Worm (Caenorhabditis elegans): ENCODE measurements around the gene srh-135.

srh-135 gene

DNA sequence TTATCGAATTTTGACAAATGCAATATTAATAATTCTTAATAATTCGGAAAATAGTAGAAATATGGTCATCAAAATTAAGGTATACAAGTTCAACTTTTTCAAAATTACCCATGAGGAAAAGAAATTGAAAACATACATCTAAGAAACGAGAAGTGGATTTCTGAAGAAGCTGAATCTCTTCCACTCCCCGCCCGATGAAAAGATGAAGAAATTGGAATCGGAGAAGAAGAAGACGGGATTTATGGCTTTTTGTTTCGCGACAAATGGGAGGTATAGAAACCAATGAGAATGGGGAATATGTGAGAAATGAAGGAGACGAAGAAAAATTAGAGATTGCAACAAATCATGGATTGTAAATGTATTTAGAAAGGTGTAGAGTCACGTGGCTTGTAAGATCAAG is 23.9 kb downstream of the srh-135 start:
- no peak for TF ChIP-seq ekl-4 (GFP tag; IDR thresholded peaks at IDR 0.05)
- no peak for TF ChIP-seq F49E8.2 (tag; optimal IDR thresholded peaks at IDR 0.05; ENCODE audit: insufficient read depth)
- no peak for TF ChIP-seq hmg-20 (GFP tag; IDR thresholded peaks at IDR 0.05)
- TF ChIP-seq zfh-2 (GFP tag; conservative IDR thresholded peaks at IDR 0.05), result no peak
- TF ChIP-seq lin-54 (GFP tag; optimal IDR thresholded peaks at IDR 0.05), result no peak
- TF ChIP-seq B0035.1 (tag; optimal IDR thresholded peaks at IDR 0.05), result no peak
- no peak for TF ChIP-seq bed-1 (GFP tag; IDR thresholded peaks at IDR 0.05)
- no peak for TF ChIP-seq Y79H2A.3 (GFP tag; conservative IDR thresholded peaks at IDR 0.05)
- TF ChIP-seq D2030.7 (GFP tag; IDR thresholded peaks at IDR 0.05), result no peak
- TF ChIP-seq C06A6.2 (GFP tag; conservative IDR thresholded peaks at IDR 0.05), result no peak
- no peak for TF ChIP-seq ztf-18 (tag; optimal IDR thresholded peaks at IDR 0.05)
- TF ChIP-seq attf-5 (GFP tag; optimal IDR thresholded peaks at IDR 0.05), result no peak
- TF ChIP-seq ceh-40 (GFP tag; IDR thresholded peaks at IDR 0.05), result no peak
- TF ChIP-seq let-526 (GFP tag; IDR thresholded peaks at IDR 0.05), result no peak
- no peak for TF ChIP-seq nhr-179 (tag; optimal IDR thresholded peaks at IDR 0.05)
- TF ChIP-seq mxl-1 (tag; optimal IDR thresholded peaks at IDR 0.05), result no peak
- no peak for TF ChIP-seq ceh-79 (tag; optimal IDR thresholded peaks at IDR 0.05)

DNA sequence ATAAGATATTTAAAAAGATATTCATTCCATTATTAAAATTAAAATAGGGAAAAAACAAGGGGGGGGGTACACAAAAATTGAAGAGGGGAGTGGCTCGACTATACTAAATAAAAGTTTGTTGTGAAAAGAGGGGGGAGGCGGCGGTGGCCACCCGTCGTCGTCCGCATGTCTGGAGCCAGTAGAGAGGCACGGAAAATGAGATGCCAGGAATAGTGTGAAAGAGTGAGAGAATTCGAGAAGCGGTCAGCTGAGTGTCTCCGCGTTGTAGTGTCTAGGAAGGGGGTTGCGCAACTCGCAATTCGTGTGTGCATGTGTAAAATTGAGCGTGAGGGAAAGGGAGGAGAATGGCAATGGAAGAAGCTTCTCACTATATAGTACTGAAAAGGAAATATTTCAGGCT is 24.7 kb downstream of the srh-135 start:
- no peak for TF ChIP-seq ztf-6 (GFP tag; IDR thresholded peaks at IDR 0.05)
- TF ChIP-seq attf-3 (GFP tag; conservative IDR thresholded peaks at IDR 0.05), result no peak
- TF ChIP-seq F10E7.11 (tag; optimal IDR thresholded peaks at IDR 0.05), result no peak
- TF ChIP-seq nfya-2 (GFP tag; IDR thresholded peaks at IDR 0.05), result no peak
- no peak for TF ChIP-seq rcor-1 (GFP tag; IDR thresholded peaks at IDR 0.05)
- peak; percentile 55; the same call in 1 of the 2 replicates for TF ChIP-seq zfh-2 (GFP tag; conservative IDR thresholded peaks at IDR 0.05)
- TF ChIP-seq cebp-1 (GFP tag; IDR thresholded peaks at IDR 0.05), result no peak
- TF ChIP-seq cebp-1 (tag; optimal IDR thresholded peaks at IDR 0.05), result peak; percentile 24
- no peak for TF ChIP-seq nhr-90 (tag; optimal IDR thresholded peaks at IDR 0.05)

DNA sequence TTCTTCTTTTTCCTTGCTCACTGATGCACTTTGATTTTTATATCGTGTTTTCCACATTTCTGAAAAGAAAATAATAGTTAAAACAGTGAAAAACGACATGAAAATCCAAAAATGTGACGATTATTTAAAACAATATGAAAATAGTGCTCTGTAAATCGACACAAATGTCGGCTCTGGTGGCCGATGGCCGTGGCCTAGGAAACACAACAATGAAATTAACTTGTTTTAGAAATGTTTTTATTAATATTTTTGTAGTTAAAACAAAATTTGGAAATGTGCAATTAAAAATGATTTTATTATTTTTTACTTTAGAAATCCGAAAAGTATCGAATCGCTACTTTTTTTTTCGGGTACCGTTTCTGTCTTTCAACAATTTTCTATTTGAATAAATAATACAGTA is 26.2 kb downstream of the srh-135 start, which contains the start of gene arv-1:
Gene arv-1, minus strand, starts transcription at position 65 of the 400 bp plus-strand sequence.
- TF ChIP-seq F57C9.4 (tag; optimal IDR thresholded peaks at IDR 0.05) (no peak), unc-130 (GFP tag; optimal IDR thresholded peaks at IDR 0.05) (peak; percentile 1), nhr-80 (tag; optimal IDR thresholded peaks at IDR 0.05) (peak; percentile 12), ztf-25 (GFP tag; IDR thresholded peaks at IDR 0.05) (no peak), unc-62 (GFP tag; optimal IDR thresholded peaks at IDR 0.05) (no peak), ama-1 (optimal IDR thresholded peaks at IDR 0.05) (no peak), ama-1 (GFP tag; optimal IDR thresholded peaks at IDR 0.05) (no peak), dox-1 (GFP tag; IDR thresholded peaks at IDR 0.05) (peak; percentile 61; the same call in 1 of the 2 replicates), ceh-27 (GFP tag; optimal IDR thresholded peaks at IDR 0.05) (peak; percentile 49), him-1 (tag; optimal IDR thresholded peaks at IDR 0.05) (peak; percentile 11), ZK185.1 (tag; optimal IDR thresholded peaks at IDR 0.05; ENCODE audit: poor library complexity, severe bottlenecking) (peak; percentile 51), mcd-1 (GFP tag; IDR thresholded peaks at IDR 0.05) (no peak), hmg-1.2 (GFP tag; IDR thresholded peaks at IDR 0.05) (peak; percentile 52; the same call in 1 of the 2 replicates), snpc-4 (GFP tag; optimal IDR thresholded peaks at IDR 0.05) (no peak), snpc-4 (tag; optimal IDR thresholded peaks at IDR 0.05) (peak in 1 of 4 experiments; percentile 6), F23B12.7 (tag; optimal IDR thresholded peaks at IDR 0.05; ENCODE audit: insufficient read depth) (peak; percentile 9), ceh-100 (GFP tag; IDR thresholded peaks at IDR 0.05) (peak; percentile 11; the same call in 1 of the 2 replicates), C17E4.6 (GFP tag; IDR thresholded peaks at IDR 0.05) (no peak), attf-5 (GFP tag; optimal IDR thresholded peaks at IDR 0.05) (peak; percentile 13), somi-1 (GFP tag; optimal IDR thresholded peaks at IDR 0.05) (no peak), K12H6.12 (tag; optimal IDR thresholded peaks at IDR 0.05) (no peak), let-607 (tag; optimal IDR thresholded peaks at IDR 0.05) (no peak), B0019.2 (GFP tag; conservative IDR thresholded peaks at IDR 0.05) (peak; percentile 63; the same call in 1 of the 2 replicates), ztf-18 (tag; optimal IDR thresholded peaks at IDR 0.05) (peak; percentile 17)
